ENCODE assay signal across 8 worm cellular contexts in genomic region chrIII:3532035-3532434, ce11.
TF ChIP-seq lines count a peak whose summit lies in the region.

No protein-coding gene starts in this region.

TF ChIP-seq in whole organism, L1 larva, 84 proteins besides CTCF, POLR2A, EP300 and RAD21 (continues in another document):
- TF ChIP-seq ztf-11 (tag; optimal IDR thresholded peaks at IDR 0.05; lab: Kevin White, UChicago) = peak in 1 of 2 experiments; percentile 29
- peak; percentile 82 for TF ChIP-seq mep-1 (tag; optimal IDR thresholded peaks at IDR 0.05; lab: Kevin White, UChicago)
- no peak; the same call in 1 of the 2 replicates for TF ChIP-seq nhr-19 (GFP tag; conservative IDR thresholded peaks at IDR 0.05; lab: Robert Waterston, UW)
- TF ChIP-seq mab-9 (GFP tag; IDR thresholded peaks at IDR 0.05; lab: Robert Waterston, UW) = no peak
- TF ChIP-seq ceh-8 (GFP tag; optimal IDR thresholded peaks at IDR 0.05; lab: Kevin White, UChicago) = peak; percentile 25
- peak; percentile 0 for TF ChIP-seq lin-13 (GFP tag; optimal IDR thresholded peaks at IDR 0.05; lab: Kevin White, UChicago)
- TF ChIP-seq unc-62 (GFP tag; optimal IDR thresholded peaks at IDR 0.05; lab: Kevin White, UChicago) = no peak
- TF ChIP-seq ceh-90 (tag; optimal IDR thresholded peaks at IDR 0.05; lab: Kevin White, UChicago) = no peak
- no peak for TF ChIP-seq sptf-1 (tag; optimal IDR thresholded peaks at IDR 0.05; lab: Kevin White, UChicago)
- TF ChIP-seq unc-30 (tag; optimal IDR thresholded peaks at IDR 0.05; lab: Kevin White, UChicago) = no peak
- TF ChIP-seq nhr-20 (tag; optimal IDR thresholded peaks at IDR 0.05; lab: Kevin White, UChicago) = no peak

TF ChIP-seq in whole organism, L2 larva, 48 proteins besides CTCF, POLR2A, EP300 and RAD21 (continues in another document):
- TF ChIP-seq snpc-4 (tag; optimal IDR thresholded peaks at IDR 0.05; lab: Kevin White, UChicago) = no peak
- no peak for TF ChIP-seq aly-2 (tag; optimal IDR thresholded peaks at IDR 0.05; lab: Kevin White, UChicago)
- no peak for TF ChIP-seq unc-39 (tag; optimal IDR thresholded peaks at IDR 0.05; lab: Kevin White, UChicago)
- no peak for TF ChIP-seq nhr-12 (tag; optimal IDR thresholded peaks at IDR 0.05; lab: Kevin White, UChicago)
- TF ChIP-seq ztf-1 (GFP tag; conservative IDR thresholded peaks at IDR 0.05; lab: Robert Waterston, UW) = no peak
- no peak for TF ChIP-seq ama-1 (optimal IDR thresholded peaks at IDR 0.05; lab: Kevin White, UChicago)
- peak; percentile 48 to 78 for TF ChIP-seq lsy-2 (tag; optimal IDR thresholded peaks at IDR 0.05; lab: Kevin White, UChicago)
- TF ChIP-seq nhr-21 (tag; optimal IDR thresholded peaks at IDR 0.05; lab: Kevin White, UChicago) = peak; percentile 5
- TF ChIP-seq nhr-25 (tag; optimal IDR thresholded peaks at IDR 0.05; lab: Kevin White, UChicago) = no peak
- no peak for TF ChIP-seq nhr-23 (tag; optimal IDR thresholded peaks at IDR 0.05; lab: Kevin White, UChicago)
- TF ChIP-seq egl-27 (tag; optimal IDR thresholded peaks at IDR 0.05; lab: Kevin White, UChicago) = peak; percentile 62
- peak; percentile 77 for TF ChIP-seq F13H6.1 (tag; optimal IDR thresholded peaks at IDR 0.05; lab: Kevin White, UChicago)

TF ChIP-seq in whole organism, L3 larva, 47 proteins besides CTCF, POLR2A, EP300 and RAD21 (continues in another document):
- TF ChIP-seq ztf-11 (tag; optimal IDR thresholded peaks at IDR 0.05; lab: Kevin White, UChicago) = no peak
- TF ChIP-seq nhr-11 (tag; optimal IDR thresholded peaks at IDR 0.05; lab: Kevin White, UChicago) = no peak
- TF ChIP-seq mml-1 (tag; optimal IDR thresholded peaks at IDR 0.05; lab: Kevin White, UChicago) = no peak
- TF ChIP-seq fos-1 (tag; optimal IDR thresholded peaks at IDR 0.05; lab: Kevin White, UChicago) = no peak
- no peak for TF ChIP-seq ceh-82 (tag; optimal IDR thresholded peaks at IDR 0.05; lab: Kevin White, UChicago)
- TF ChIP-seq snpc-4 (tag; optimal IDR thresholded peaks at IDR 0.05; lab: Kevin White, UChicago) = no peak
- peak; percentile 91 for TF ChIP-seq lin-39 (tag; optimal IDR thresholded peaks at IDR 0.05; lab: Kevin White, UChicago)
- TF ChIP-seq ZK546.5 (tag; optimal IDR thresholded peaks at IDR 0.05; lab: Kevin White, UChicago) = no peak
- TF ChIP-seq eor-1 (tag; optimal IDR thresholded peaks at IDR 0.05; lab: Kevin White, UChicago) = no peak
- TF ChIP-seq pha-4 (tag; optimal IDR thresholded peaks at IDR 0.05; lab: Kevin White, UChicago) = peak; percentile 17
- TF ChIP-seq skn-1 (tag; optimal IDR thresholded peaks at IDR 0.05; lab: Kevin White, UChicago) = no peak
- no peak for TF ChIP-seq ceh-9 (tag; optimal IDR thresholded peaks at IDR 0.05; lab: Kevin White, UChicago)
- TF ChIP-seq fkh-2 (tag; optimal IDR thresholded peaks at IDR 0.05; lab: Kevin White, UChicago) = no peak

TF ChIP-seq in whole organism, L4 larva, 104 proteins besides CTCF, POLR2A, EP300 and RAD21 (continues in another document):
- peak; percentile 71 for TF ChIP-seq rbr-2 (tag; optimal IDR thresholded peaks at IDR 0.05; lab: Kevin White, UChicago)
- TF ChIP-seq nhr-11 (tag; optimal IDR thresholded peaks at IDR 0.05; lab: Kevin White, UChicago) = no peak
- no peak for TF ChIP-seq Y75B8A.6 (GFP tag; IDR thresholded peaks at IDR 0.05; lab: Robert Waterston, UW)
- TF ChIP-seq hlh-30 (tag; optimal IDR thresholded peaks at IDR 0.05; lab: Kevin White, UChicago; ENCODE audit: insufficient read depth) = peak; percentile 77
- no peak for TF ChIP-seq mxl-3 (GFP tag; optimal IDR thresholded peaks at IDR 0.05; lab: Kevin White, UChicago)
- no peak for TF ChIP-seq nhr-237 (tag; optimal IDR thresholded peaks at IDR 0.05; lab: Kevin White, UChicago)
- no peak for TF ChIP-seq saeg-2 (GFP tag; IDR thresholded peaks at IDR 0.05; lab: Robert Waterston, UW)
- TF ChIP-seq php-3 (GFP tag; IDR thresholded peaks at IDR 0.05; lab: Robert Waterston, UW) = no peak
- TF ChIP-seq zfp-3 (GFP tag; conservative IDR thresholded peaks at IDR 0.05; lab: Robert Waterston, UW) = no peak
- no peak for TF ChIP-seq unc-39 (tag; optimal IDR thresholded peaks at IDR 0.05; lab: Kevin White, UChicago)
- no peak for TF ChIP-seq nhr-111 (GFP tag; optimal IDR thresholded peaks at IDR 0.05; lab: Kevin White, UChicago)
- no peak for TF ChIP-seq ceh-82 (tag; optimal IDR thresholded peaks at IDR 0.05; lab: Kevin White, UChicago)
- no peak for TF ChIP-seq daf-8 (GFP tag; IDR thresholded peaks at IDR 0.05; lab: Robert Waterston, UW)

TF ChIP-seq in whole organism, late embryonic, 69 proteins besides CTCF, POLR2A, EP300 and RAD21 (continues in another document):
- no peak for TF ChIP-seq gmeb-2 (tag; optimal IDR thresholded peaks at IDR 0.05; lab: Kevin White, UChicago)
- TF ChIP-seq elt-2 (tag; optimal IDR thresholded peaks at IDR 0.05; lab: Kevin White, UChicago) = no peak
- TF ChIP-seq Y22D7AL.16 (tag; optimal IDR thresholded peaks at IDR 0.05; lab: Kevin White, UChicago) = no peak
- no peak for TF ChIP-seq nhr-11 (tag; optimal IDR thresholded peaks at IDR 0.05; lab: Kevin White, UChicago)
- peak; percentile 4 for TF ChIP-seq dve-1 (tag; optimal IDR thresholded peaks at IDR 0.05; lab: Kevin White, UChicago)
- no peak for TF ChIP-seq K02D7.2 (tag; optimal IDR thresholded peaks at IDR 0.05; lab: Kevin White, UChicago)
- no peak for TF ChIP-seq lin-11 (tag; optimal IDR thresholded peaks at IDR 0.05; lab: Kevin White, UChicago)
- no peak for TF ChIP-seq ceh-14 (tag; optimal IDR thresholded peaks at IDR 0.05; lab: Kevin White, UChicago)
- no peak for TF ChIP-seq hlh-15 (tag; optimal IDR thresholded peaks at IDR 0.05; lab: Kevin White, UChicago)
- TF ChIP-seq ceh-18 (tag; optimal IDR thresholded peaks at IDR 0.05; lab: Kevin White, UChicago) = peak; percentile 20
- no peak for TF ChIP-seq K09A11.1 (tag; optimal IDR thresholded peaks at IDR 0.05; lab: Kevin White, UChicago; ENCODE audit: insufficient read depth)
- TF ChIP-seq ceh-31 (tag; optimal IDR thresholded peaks at IDR 0.05; lab: Kevin White, UChicago) = peak; percentile 87
- no peak for TF ChIP-seq zip-5 (tag; optimal IDR thresholded peaks at IDR 0.05; lab: Kevin White, UChicago)

TF ChIP-seq in whole organism, midembryonic, 9 proteins besides CTCF, POLR2A, EP300 and RAD21:
- TF ChIP-seq cog-1 (tag; optimal IDR thresholded peaks at IDR 0.05; lab: Kevin White, UChicago) (peak; percentile 18), tab-1 (GFP tag; IDR thresholded peaks at IDR 0.05; lab: Robert Waterston, UW) (no peak), T22C8.4 (GFP tag; IDR thresholded peaks at IDR 0.05; lab: Robert Waterston, UW) (peak; percentile 18; the same call in 1 of the 2 replicates), klf-2 (GFP tag; conservative IDR thresholded peaks at IDR 0.05; lab: Robert Waterston, UW) (no peak), ztf-29 (GFP tag; IDR thresholded peaks at IDR 0.05; lab: Robert Waterston, UW) (no peak), flt-1 (GFP tag; IDR thresholded peaks at IDR 0.05; lab: Robert Waterston, UW) (0 out of 2 replicates have a peak, but pooled peaks have one; percentile 50)

TF ChIP-seq in whole organism, mixed stage, embryonic, 35 proteins besides CTCF, POLR2A, EP300 and RAD21 (continues in another document):
- TF ChIP-seq pha-4 (tag; optimal IDR thresholded peaks at IDR 0.05; lab: Kevin White, UChicago) = peak; percentile 59
- TF ChIP-seq zip-8 (tag; optimal IDR thresholded peaks at IDR 0.05; lab: Kevin White, UChicago) = no peak
- no peak for TF ChIP-seq nhr-76 (tag; optimal IDR thresholded peaks at IDR 0.05; lab: Kevin White, UChicago)
- peak; percentile 89 for TF ChIP-seq ces-1 (GFP tag; optimal IDR thresholded peaks at IDR 0.05; lab: Kevin White, UChicago)
- peak; percentile 62 for TF ChIP-seq unc-62 (GFP tag; optimal IDR thresholded peaks at IDR 0.05; lab: Kevin White, UChicago)
- no peak for TF ChIP-seq elt-1 (tag; optimal IDR thresholded peaks at IDR 0.05; lab: Kevin White, UChicago; ENCODE audit: borderline replicate concordance, insufficient read depth)
- no peak for TF ChIP-seq unc-39 (tag; optimal IDR thresholded peaks at IDR 0.05; lab: Kevin White, UChicago)
- TF ChIP-seq mab-5 (tag; optimal IDR thresholded peaks at IDR 0.05; lab: Kevin White, UChicago) = no peak
- TF ChIP-seq blmp-1 (tag; optimal IDR thresholded peaks at IDR 0.05; lab: Kevin White, UChicago) = no peak
- peak; percentile 64 for TF ChIP-seq ceh-39 (tag; optimal IDR thresholded peaks at IDR 0.05; lab: Kevin White, UChicago)
- no peak for TF ChIP-seq ztf-11 (tag; optimal IDR thresholded peaks at IDR 0.05; lab: Kevin White, UChicago)
- TF ChIP-seq nhr-28 (tag; optimal IDR thresholded peaks at IDR 0.05; lab: Kevin White, UChicago) = no peak
- no peak for TF ChIP-seq snpc-4 (tag; optimal IDR thresholded peaks at IDR 0.05; lab: Kevin White, UChicago)
- peak; percentile 33 for TF ChIP-seq hlh-1 (tag; optimal IDR thresholded peaks at IDR 0.05; lab: Kevin White, UChicago)
- TF ChIP-seq elt-3 (tag; optimal IDR thresholded peaks at IDR 0.05; lab: Kevin White, UChicago) = no peak
- TF ChIP-seq lin-13 (tag; optimal IDR thresholded peaks at IDR 0.05; lab: Kevin White, UChicago) = peak; percentile 36
- peak; percentile 17 for TF ChIP-seq nhr-237 (tag; optimal IDR thresholded peaks at IDR 0.05; lab: Kevin White, UChicago)

TF ChIP-seq in whole organism, young adult, 124 proteins besides CTCF, POLR2A, EP300 and RAD21:
- TF ChIP-seq akir-1 (GFP tag; optimal IDR thresholded peaks at IDR 0.05; lab: Kevin White, UChicago) (no peak), unc-62 (GFP tag; optimal IDR thresholded peaks at IDR 0.05; lab: Kevin White, UChicago) (peak; percentile 55), athp-1 (tag; optimal IDR thresholded peaks at IDR 0.05; lab: Kevin White, UChicago) (no peak), mcd-1 (GFP tag; IDR thresholded peaks at IDR 0.05; lab: Robert Waterston, UW) (0 out of 2 replicates have a peak, but pooled peaks have one; percentile 24), zfh-2 (GFP tag; conservative IDR thresholded peaks at IDR 0.05; lab: Robert Waterston, UW) (peak; percentile 46; the same call in 1 of the 2 replicates), nfyb-1 (GFP tag; IDR thresholded peaks at IDR 0.05; lab: Robert Waterston, UW) (0 out of 2 replicates have a peak, but pooled peaks have one; percentile 19), cebp-1 (GFP tag; IDR thresholded peaks at IDR 0.05; lab: Robert Waterston, UW) (no peak), cebp-1 (tag; optimal IDR thresholded peaks at IDR 0.05; lab: Kevin White, UChicago) (peak; percentile 40), attf-5 (GFP tag; optimal IDR thresholded peaks at IDR 0.05; lab: Kevin White, UChicago) (peak; percentile 28), hmg-1.2 (GFP tag; IDR thresholded peaks at IDR 0.05; lab: Robert Waterston, UW) (peak; percentile 89), lin-40 (tag; optimal IDR thresholded peaks at IDR 0.05; lab: Kevin White, UChicago) (peak; percentile 41), rec-8 (tag; optimal IDR thresholded peaks at IDR 0.05; lab: Kevin White, UChicago) (no peak), ceh-27 (GFP tag; optimal IDR thresholded peaks at IDR 0.05; lab: Kevin White, UChicago) (peak; percentile 48), tlf-1 (GFP tag; optimal IDR thresholded peaks at IDR 0.05; lab: Kevin White, UChicago) (no peak), K12H6.12 (tag; optimal IDR thresholded peaks at IDR 0.05; lab: Kevin White, UChicago) (peak; percentile 33)
